Fruit fly (Drosophila melanogaster): ENCODE data around the gene CG11537.
A peak's percentile ranks its signal among the peaks of the same experiment; 100 is the strongest.

CG11537 gene

DNA sequence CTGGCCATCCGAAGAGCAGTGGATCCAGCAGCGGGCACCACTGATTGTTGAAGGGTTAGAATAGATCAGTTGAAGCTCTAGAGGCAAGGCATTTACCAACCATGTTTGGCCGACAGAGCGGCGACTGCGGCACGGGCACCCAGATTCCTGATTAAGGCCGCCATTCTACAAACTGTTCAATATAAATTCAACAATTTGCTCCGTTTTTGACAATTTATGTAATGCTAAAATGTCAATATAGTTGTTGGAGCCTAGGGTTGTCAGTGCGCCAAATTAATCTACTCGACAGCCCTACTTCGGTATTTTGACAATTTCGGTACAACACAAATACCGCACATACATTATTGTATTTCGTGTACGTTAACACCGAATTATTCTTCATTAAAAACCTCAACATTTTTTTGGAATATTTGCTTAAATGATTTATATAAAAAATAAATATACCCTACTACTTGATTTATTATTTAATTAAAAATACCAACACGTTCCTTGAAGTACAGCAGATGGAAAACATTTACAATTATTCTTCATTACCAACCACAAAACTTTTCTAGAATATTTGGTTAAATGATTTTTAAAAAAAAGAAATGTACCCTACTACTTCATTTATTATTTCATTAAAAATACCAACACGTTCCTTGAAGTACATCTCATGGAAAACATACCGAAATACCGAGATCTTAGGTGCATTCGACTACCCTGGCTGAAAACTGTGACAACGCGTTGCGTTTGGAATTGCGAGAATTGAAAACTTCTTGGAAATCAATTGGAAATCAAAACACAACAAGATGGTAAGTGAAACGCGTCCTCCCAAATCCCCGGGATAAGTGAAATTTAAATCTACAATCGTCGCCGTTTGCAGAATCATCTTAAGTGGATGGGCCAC lies 16.3 kb upstream of the CG11537 start, which contains the start of the genes ND-30 and CG15812 (continued):
- TF ChIP-seq sens (GFP tag) (peak; percentile 87), Hmx (GFP tag; optimal IDR thresholded peaks at IDR 0.05) (no peak), vfl (GFP tag; optimal IDR thresholded peaks at IDR 0.05) (no peak), CG8359 (GFP tag; optimal IDR thresholded peaks at IDR 0.05; ENCODE audit: borderline replicate concordance) (no peak), MTF-1 (GFP tag; optimal IDR thresholded peaks at IDR 0.05; ENCODE audit: borderline replicate concordance) (no peak), Stat92E (GFP tag; optimal IDR thresholded peaks at IDR 0.05) (peak in 1 of 3 experiments; percentile 43), CG30403 (GFP tag; optimal IDR thresholded peaks at IDR 0.05) (peak; percentile 59), amos (GFP tag; IDR thresholded peaks at IDR 0.05; ENCODE audit: partially characterized antibody) (peak; percentile 7; the same call in 1 of the 2 replicates), dpn (GFP tag; optimal IDR thresholded peaks at IDR 0.05) (peak in 1 of 2 experiments; percentile 1), Sox100B (GFP tag; optimal IDR thresholded peaks at IDR 0.05) (no peak), CG9437 (GFP tag; optimal IDR thresholded peaks at IDR 0.05) (peak; percentile 34), Lpt (GFP tag; optimal IDR thresholded peaks at IDR 0.05) (no peak), CG6683 (GFP tag; optimal IDR thresholded peaks at IDR 0.05) (no peak), CG14710 (tag; optimal IDR thresholded peaks at IDR 0.05) (peak; percentile 51), CG1647 (GFP tag; optimal IDR thresholded peaks at IDR 0.05) (no peak), row (GFP tag; IDR thresholded peaks at IDR 0.05) (peak; percentile 73), CG15269 (tag; optimal IDR thresholded peaks at IDR 0.05) (no peak), CG3281 (GFP tag; optimal IDR thresholded peaks at IDR 0.05) (no peak), psq (GFP tag; optimal IDR thresholded peaks at IDR 0.05) (no peak), klu (GFP tag; IDR thresholded peaks at IDR 0.05) (no peak), Doc2 (GFP tag; IDR thresholded peaks at IDR 0.05) (no peak), Hmr (GFP tag; optimal IDR thresholded peaks at IDR 0.05) (no peak), fd102C (GFP tag; optimal IDR thresholded peaks at IDR 0.05) (no peak), bab2 (GFP tag; optimal IDR thresholded peaks at IDR 0.05) (no peak), Six4 (GFP tag; optimal IDR thresholded peaks at IDR 0.05) (no peak), croc (GFP tag; conservative IDR thresholded peaks at IDR 0.05) (no peak), CG13775 (GFP tag; optimal IDR thresholded peaks at IDR 0.05) (peak; percentile 6), NfI (GFP tag; optimal IDR thresholded peaks at IDR 0.05) (no peak), hkb (optimal IDR thresholded peaks at IDR 0.05) (no peak), hkb (GFP tag; IDR thresholded peaks at IDR 0.05) (no peak), CG12659 (GFP tag; optimal IDR thresholded peaks at IDR 0.05) (peak; percentile 55), CG34376 (GFP tag; optimal IDR thresholded peaks at IDR 0.05) (no peak), HmgZ (tag; optimal IDR thresholded peaks at IDR 0.05) (no peak), CG11247 (GFP tag; IDR thresholded peaks at IDR 0.05) (no peak), Fer1 (GFP tag; optimal IDR thresholded peaks at IDR 0.05) (no peak), dati (GFP tag; IDR thresholded peaks at IDR 0.05) (no peak), CG17829 (tag; optimal IDR thresholded peaks at IDR 0.05) (peak; percentile 46), eve (GFP tag; optimal IDR thresholded peaks at IDR 0.05) (no peak), CG31224 (GFP tag; IDR thresholded peaks at IDR 0.05) (no peak), pita (GFP tag; optimal IDR thresholded peaks at IDR 0.05) (no peak), CG11456 (GFP tag; IDR thresholded peaks at IDR 0.05) (no peak), Taf1 (GFP tag; IDR thresholded peaks at IDR 0.05) (no peak), Mad (GFP tag; optimal IDR thresholded peaks at IDR 0.05) (no peak), CG10462 (GFP tag; optimal IDR thresholded peaks at IDR 0.05) (no peak), CG5953 (GFP tag; IDR thresholded peaks at IDR 0.05) (no peak), HLH54F (GFP tag; optimal IDR thresholded peaks at IDR 0.05) (no peak), ham (GFP tag; IDR thresholded peaks at IDR 0.05) (no peak), cwo (GFP tag; optimal IDR thresholded peaks at IDR 0.05) (no peak), cas (GFP tag; IDR thresholded peaks at IDR 0.05) (no peak), CG6254 (GFP tag; optimal IDR thresholded peaks at IDR 0.05) (no peak)

All from whole organism, embryonic.